Fruit fly (Drosophila melanogaster): ENCODE data around the gene Tdrd3.

Tdrd3 gene

DNA sequence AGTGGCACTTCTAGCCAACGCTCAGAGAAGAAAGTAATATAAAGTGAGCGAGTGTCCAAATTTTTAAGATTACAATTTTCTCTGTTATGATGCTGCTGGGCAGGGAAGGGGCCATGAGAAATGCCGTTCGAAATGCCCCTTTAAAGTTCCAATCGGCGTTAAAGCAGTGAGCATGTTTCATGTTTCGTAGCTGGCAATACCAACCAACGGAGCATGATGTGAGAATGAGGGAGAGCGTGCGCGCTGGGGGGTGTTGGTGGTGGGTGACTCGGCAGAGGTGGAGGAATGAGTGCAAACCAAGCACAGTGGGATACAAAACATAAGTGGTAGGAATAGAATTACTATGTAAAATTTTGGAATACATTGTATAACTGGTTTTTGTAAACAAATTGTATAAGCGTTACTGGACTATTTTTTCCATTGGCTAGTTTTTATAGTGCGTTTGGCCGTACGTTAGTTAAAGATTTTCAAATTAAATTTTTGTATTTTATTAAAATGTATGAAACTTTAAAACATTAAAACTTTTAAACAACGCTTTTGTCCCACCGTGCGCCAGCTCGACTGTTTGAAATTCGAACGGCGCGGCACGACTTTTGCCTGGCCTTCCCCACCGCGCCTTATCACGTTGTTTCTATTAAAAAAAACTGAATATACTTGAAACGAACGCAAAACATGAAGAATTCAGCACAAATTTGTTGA is 27.3 kb upstream of the Tdrd3 start (continued):
- peak; percentile 97 for TF ChIP-seq CG10274 (GFP tag; optimal IDR thresholded peaks at IDR 0.05)
- peak; percentile 96 for TF ChIP-seq sr (GFP tag; IDR thresholded peaks at IDR 0.05)
- no peak for TF ChIP-seq pan (optimal IDR thresholded peaks at IDR 0.05)
- TF ChIP-seq pan (GFP tag; optimal IDR thresholded peaks at IDR 0.05 in 1 of 2, IDR thresholded peaks at IDR 0.05 in 1 of 2) = peak in 1 of 2 experiments; percentile 99
- peak; percentile 100 for TF ChIP-seq Sox100B (GFP tag; optimal IDR thresholded peaks at IDR 0.05)
- TF ChIP-seq maf-S (GFP tag; optimal IDR thresholded peaks at IDR 0.05) = peak; percentile 99
- TF ChIP-seq CG12744 (GFP tag; optimal IDR thresholded peaks at IDR 0.05) = peak; percentile 99
- peak; percentile 99 for TF ChIP-seq CG7786 (GFP tag; optimal IDR thresholded peaks at IDR 0.05)
- peak; percentile 98 for TF ChIP-seq CG13123 (GFP tag; optimal IDR thresholded peaks at IDR 0.05)
- TF ChIP-seq repo (GFP tag; optimal IDR thresholded peaks at IDR 0.05) = peak; percentile 98
- peak; percentile 100 for TF ChIP-seq MBD-R2 (GFP tag; IDR thresholded peaks at IDR 0.05)
- TF ChIP-seq phol (tag; optimal IDR thresholded peaks at IDR 0.05) = peak; percentile 100
- TF ChIP-seq Awh (GFP tag; IDR thresholded peaks at IDR 0.05) = peak; percentile 99
- TF ChIP-seq CG17359 (tag; optimal IDR thresholded peaks at IDR 0.05) = peak; percentile 100
- peak; percentile 99 for TF ChIP-seq emc (GFP tag; optimal IDR thresholded peaks at IDR 0.05)
- TF ChIP-seq CG3995 (GFP tag; optimal IDR thresholded peaks at IDR 0.05) = peak; percentile 90
- peak; percentile 94 for TF ChIP-seq CG18011 (GFP tag; optimal IDR thresholded peaks at IDR 0.05)
- peak; percentile 99 for TF ChIP-seq Bteb2 (GFP tag; optimal IDR thresholded peaks at IDR 0.05)
- TF ChIP-seq CG30403 (GFP tag; optimal IDR thresholded peaks at IDR 0.05) = peak; percentile 100
- peak; percentile 100 for TF ChIP-seq salm (tag; optimal IDR thresholded peaks at IDR 0.05)
- TF ChIP-seq psq (GFP tag; optimal IDR thresholded peaks at IDR 0.05) = peak; percentile 98
- TF ChIP-seq Oli (tag; optimal IDR thresholded peaks at IDR 0.05) = peak; percentile 100
- peak; percentile 98 for TF ChIP-seq CG8089 (GFP tag; optimal IDR thresholded peaks at IDR 0.05)
- TF ChIP-seq CG14441 (GFP tag; IDR thresholded peaks at IDR 0.05) = peak; percentile 99
- no peak for TF ChIP-seq hth (optimal IDR thresholded peaks at IDR 0.05)
- peak; percentile 99 for TF ChIP-seq chif (GFP tag; optimal IDR thresholded peaks at IDR 0.05)
- TF ChIP-seq CG15601 (tag; optimal IDR thresholded peaks at IDR 0.05) = peak; percentile 99
- peak; percentile 97 for TF ChIP-seq CG8281 (tag; optimal IDR thresholded peaks at IDR 0.05)
- peak; percentile 100 for TF ChIP-seq tio (GFP tag; optimal IDR thresholded peaks at IDR 0.05)
- peak; percentile 100 for TF ChIP-seq Fer3 (tag; optimal IDR thresholded peaks at IDR 0.05)
- peak; percentile 98 for TF ChIP-seq CG31388 (GFP tag; optimal IDR thresholded peaks at IDR 0.05)
- TF ChIP-seq kni (GFP tag; optimal IDR thresholded peaks at IDR 0.05) = peak; percentile 98
- peak; percentile 100 for TF ChIP-seq CG16815 (GFP tag; optimal IDR thresholded peaks at IDR 0.05)
- TF ChIP-seq stwl (tag; optimal IDR thresholded peaks at IDR 0.05) = peak; percentile 72
- peak; percentile 99 for TF ChIP-seq H2.0 (GFP tag; IDR thresholded peaks at IDR 0.05)
- TF ChIP-seq CG17186 (GFP tag; optimal IDR thresholded peaks at IDR 0.05) = peak; percentile 95
- TF ChIP-seq crp (GFP tag; optimal IDR thresholded peaks at IDR 0.05) = peak; percentile 22 to 79
- peak; percentile 99 for TF ChIP-seq CG10431 (GFP tag; optimal IDR thresholded peaks at IDR 0.05)
- TF ChIP-seq nmo (GFP tag; optimal IDR thresholded peaks at IDR 0.05) = peak; percentile 100
- peak; percentile 99 for TF ChIP-seq Blimp-1 (GFP tag; optimal IDR thresholded peaks at IDR 0.05)
- peak; percentile 99 for TF ChIP-seq GATAe (GFP tag; conservative IDR thresholded peaks at IDR 0.05)
- TF ChIP-seq ac (GFP tag; optimal IDR thresholded peaks at IDR 0.05) = peak; percentile 99
- TF ChIP-seq jumu (GFP tag; optimal IDR thresholded peaks at IDR 0.05) = peak; percentile 99
- peak; percentile 98 for TF ChIP-seq sim (GFP tag; IDR thresholded peaks at IDR 0.05)
- peak; percentile 69 to 91 for TF ChIP-seq insv (GFP tag; optimal IDR thresholded peaks at IDR 0.05)
- TF ChIP-seq CG10462 (GFP tag; optimal IDR thresholded peaks at IDR 0.05) = peak; percentile 99
- peak; percentile 100 for TF ChIP-seq CG9932 (GFP tag; IDR thresholded peaks at IDR 0.05)
- no peak for TF ChIP-seq CG8478 (optimal IDR thresholded peaks at IDR 0.05)
- TF ChIP-seq zf30C (GFP tag; optimal IDR thresholded peaks at IDR 0.05) = peak; percentile 69
- TF ChIP-seq CG6791 (GFP tag; IDR thresholded peaks at IDR 0.05; ENCODE audit: partially characterized antibody) = peak; percentile 61; the same call in 2 of the 3 replicates
